Worm (Caenorhabditis elegans) whole organism, midembryonic: ENCODE results near the gene wsp-1.

Experiments
- cog-1 ChIP-seq: sonication (generic microtip); optimal IDR thresholded peaks from 2 replicates; lab custom pipeline; 2016; ENCODE audit warnings: missing genetic modification characterization, missing compliant biosample characterization
- flt-1 ChIP-seq: fragments of 200-800 bp; sonication (Bioruptor generic); IDR thresholded peaks from 2 replicates; pipeline ENCODE4 v1.3.6; 2022; ENCODE audit warnings: missing genetic modification characterization, missing compliant biosample characterization
- klf-2 ChIP-seq: fragments of 200-800 bp; sonication (Bioruptor generic); conservative IDR thresholded peaks from 2 replicates; pipeline ENCODE4 v1.3.6; 2022; ENCODE audit warnings: missing genetic modification reagents, missing genetic modification characterization, missing compliant biosample characterization
- med-1 ChIP-seq: sonication (generic microtip); optimal IDR thresholded peaks from 2 replicates; lab custom pipeline; 2017; ENCODE audit warnings: missing genetic modification characterization, mild to moderate bottlenecking, missing compliant biosample characterization, antibody characterized with exemption, missing genetic modification reagents; ENCODE audit not compliant: insufficient read depth
- ref-1 ChIP-seq: fragments of 200-800 bp; sonication (Bioruptor generic); conservative IDR thresholded peaks from 2 replicates; pipeline ENCODE4 v1.3.6; 2022; ENCODE audit warnings: missing genetic modification reagents, missing genetic modification characterization, missing compliant biosample characterization
- tab-1 ChIP-seq: fragments of 200-800 bp; sonication (Bioruptor generic); IDR thresholded peaks from 2 replicates; pipeline ENCODE4 v1.3.6; 2022; ENCODE audit warnings: missing genetic modification characterization, missing compliant biosample characterization
- ztf-23 ChIP-seq: fragments of 200-800 bp; sonication (Bioruptor generic); IDR thresholded peaks from 2 replicates; pipeline ENCODE4 v1.3.6; 2022; ENCODE audit warnings: missing genetic modification reagents, missing genetic modification characterization, missing compliant biosample characterization
- ztf-29 ChIP-seq: fragments of 200-800 bp; sonication (Bioruptor generic); IDR thresholded peaks from 2 replicates; pipeline ENCODE4 v1.3.6; 2022; ENCODE audit warnings: missing genetic modification reagents, missing genetic modification characterization, missing compliant biosample characterization

DNA sequence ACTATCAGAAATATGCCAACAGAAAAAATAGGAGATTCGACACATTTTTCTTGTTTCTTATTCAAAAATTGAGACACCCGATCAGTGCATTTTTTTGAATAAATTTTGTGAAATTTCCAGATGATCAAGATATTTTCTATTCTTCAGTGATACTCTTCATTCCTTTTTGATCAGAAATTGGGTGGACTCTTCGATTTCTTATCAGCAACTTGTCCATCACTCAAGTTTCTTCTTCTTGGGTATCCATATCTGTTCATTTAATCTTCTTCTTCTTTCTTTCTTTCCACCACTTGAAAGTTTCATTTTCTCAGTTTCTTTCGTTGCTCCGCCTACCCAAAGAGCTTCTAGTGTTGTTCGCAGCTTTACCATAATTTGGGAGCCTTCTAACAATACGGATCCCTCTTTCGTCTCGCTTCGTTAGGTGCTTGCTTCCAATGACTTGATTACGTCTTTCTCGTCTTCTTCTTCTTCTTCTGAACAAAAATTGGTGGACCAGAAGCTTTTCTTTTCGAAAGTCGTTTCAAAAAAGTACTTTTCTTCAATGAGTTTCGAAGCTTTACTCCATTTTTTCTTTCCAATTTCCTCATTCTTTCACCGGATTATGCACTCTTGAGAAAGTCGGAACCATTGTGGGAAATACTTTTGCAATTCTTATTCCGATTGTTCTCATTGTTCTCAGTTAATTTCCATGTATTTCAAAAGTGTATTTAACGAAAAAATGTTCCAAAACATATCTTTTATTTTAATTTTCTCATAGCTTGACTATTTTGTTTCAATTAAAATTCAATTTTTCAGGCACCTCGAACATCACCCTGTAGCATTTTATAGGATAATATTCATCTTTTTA is 22.8 kb downstream of the wsp-1 start, which contains the start of gene pct-1:
- TF ChIP-seq flt-1 (GFP tag; lab: Robert Waterston, UW) (no peak), klf-2 (GFP tag; lab: Robert Waterston, UW) (no peak), tab-1 (GFP tag; lab: Robert Waterston, UW) (no peak), ztf-29 (no peak), ref-1 (GFP tag; lab: Robert Waterston, UW) (no peak), cog-1 (tag; lab: Kevin White, UChicago) (no peak), med-1 (GFP tag; lab: Kevin White, UChicago) (no peak), ztf-23 (GFP tag; lab: Robert Waterston, UW) (no peak)
